Fruit fly (Drosophila melanogaster) whole organism, embryonic: ENCODE measurements around the gene CG42366.

Experiments
- BtbVII ChIP-seq: fragments of 200-800 bp; sonication (Bioruptor generic); optimal IDR thresholded peaks from 3 replicates; lab custom pipeline; 2017; ENCODE audit warnings: missing biosample characterization, mild to moderate bottlenecking, missing genetic modification characterization
- CG10543 ChIP-seq: fragments of 200-800 bp; sonication (Bioruptor generic); optimal IDR thresholded peaks from 3 replicates; lab custom pipeline; 2017; ENCODE audit warnings: missing biosample characterization, mild to moderate bottlenecking, missing genetic modification characterization, moderate library complexity
- CG12104 ChIP-seq: fragments of 200-800 bp; sonication (Bioruptor generic); optimal IDR thresholded peaks from 3 replicates; lab custom pipeline; 2016; ENCODE audit warnings: missing biosample characterization, missing genetic modification characterization
- CG13296 ChIP-seq: fragments of 200-800 bp; sonication (Bioruptor generic); optimal IDR thresholded peaks from 3 replicates; lab custom pipeline; 2018; ENCODE audit warnings: missing biosample characterization, mild to moderate bottlenecking, missing genetic modification characterization
- CG13894 ChIP-seq: fragments of 200-800 bp; sonication (Bioruptor generic); optimal IDR thresholded peaks from 3 replicates; lab custom pipeline; 2018; ENCODE audit warnings: missing biosample characterization, mild to moderate bottlenecking, missing genetic modification characterization, moderate library complexity
- CG15269 ChIP-seq: fragments of 200-800 bp; sonication (Bioruptor generic); optimal IDR thresholded peaks from 2 replicates; lab custom pipeline; 2018; ENCODE audit warnings: missing biosample characterization, mild to moderate bottlenecking, missing genetic modification characterization, moderate library complexity
- CG18011 ChIP-seq: fragments of 200-800 bp; sonication (Bioruptor generic); optimal IDR thresholded peaks from 2 replicates; lab custom pipeline; 2017; ENCODE audit warnings: missing biosample characterization, missing genetic modification characterization, mild to moderate bottlenecking, moderate library complexity, missing genotype
- CG1832 ChIP-seq: fragments of 200-800 bp; sonication (Bioruptor generic); optimal IDR thresholded peaks from 2 replicates; lab custom pipeline; 2017; ENCODE audit warnings: missing biosample characterization, mild to moderate bottlenecking, missing genetic modification characterization, inconsistent platforms
- CG2678 ChIP-seq: fragments of 200-800 bp; sonication (Bioruptor generic); optimal IDR thresholded peaks from 3 replicates; lab custom pipeline; 2019; ENCODE audit warnings: missing biosample characterization, mild to moderate bottlenecking, missing genetic modification characterization, moderate library complexity
- CG2712 ChIP-seq: fragments of 200-800 bp; optimal IDR thresholded peaks from 3 replicates; lab custom pipeline; 2019; ENCODE audit warnings: missing biosample characterization, mild to moderate bottlenecking, missing genetic modification characterization, moderate library complexity
- CG2889 ChIP-seq: fragments of 200-800 bp; sonication (Bioruptor generic); IDR thresholded peaks from 3 replicates; pipeline ENCODE4 v1.3.6; 2022; ENCODE audit warnings: missing biosample characterization, missing genetic modification characterization
- CG34376 ChIP-seq: fragments of 200-800 bp; sonication (Bioruptor generic); optimal IDR thresholded peaks from 2 replicates; lab custom pipeline; 2018; ENCODE audit warnings: missing biosample characterization, mild to moderate bottlenecking, missing genetic modification characterization
- CG9727 ChIP-seq: fragments of 200-800 bp; sonication (Bioruptor generic); optimal IDR thresholded peaks from 3 replicates; lab custom pipeline; 2017; ENCODE audit warnings: missing biosample characterization, mild to moderate bottlenecking, missing genetic modification characterization
- CG9817 ChIP-seq: fragments of 200-800 bp; sonication (Bioruptor generic); optimal IDR thresholded peaks from 2 replicates; lab custom pipeline; 2018; ENCODE audit warnings: missing biosample characterization, mild to moderate bottlenecking, missing genetic modification characterization, moderate library complexity
- ERR ChIP-seq: fragments of 200-800 bp; sonication (Bioruptor generic); optimal IDR thresholded peaks from 2 replicates; lab custom pipeline; 2016; ENCODE audit warnings: missing biosample characterization, missing genetic modification characterization
- Ets65A ChIP-seq: fragments of 200-800 bp; sonication (Bioruptor generic); peaks from one replicate; lab custom pipeline; 2016; ENCODE audit warnings: missing biosample characterization, missing genetic modification characterization
- Fer3 ChIP-seq: fragments of 200-800 bp; sonication (Bioruptor generic); optimal IDR thresholded peaks from 2 replicates; lab custom pipeline; 2018; ENCODE audit warnings: missing biosample characterization, mild to moderate bottlenecking, missing genetic modification characterization, moderate library complexity
- GATAe ChIP-seq: fragments of 200-800 bp; sonication (Bioruptor generic); conservative IDR thresholded peaks from 2 replicates; pipeline ENCODE4 v1.3.6; 2022; ENCODE audit warnings: missing biosample characterization, missing genetic modification characterization
- Gsc ChIP-seq: fragments of 200-800 bp; sonication (Bioruptor generic); IDR thresholded peaks from 2 replicates; pipeline ENCODE4 v1.3.6; 2022; ENCODE audit warnings: missing biosample characterization, missing genetic modification characterization
- Hr51 ChIP-seq, 2 experiments: fragments of 200-800 bp; sonication (Bioruptor generic); optimal IDR thresholded peaks; 2 replicates in 1 of 2; 3 replicates in 1 of 2; lab custom pipeline; 2016 to 2018; ENCODE audit warnings: missing biosample characterization in 2 of 2, missing genetic modification characterization in 2 of 2, mild to moderate bottlenecking in 1 of 2, moderate library complexity in 1 of 2
- Hr78 ChIP-seq, 2 experiments: fragments of 200-800 bp in 1 of 2; fragments of >200 bp in 1 of 2; sonication (Bioruptor generic) in 1 of 2; optimal IDR thresholded peaks; 2 replicates each; lab custom pipeline; 2017 to 2019; ENCODE audit warnings: missing biosample characterization in 2 of 2, missing genetic modification characterization in 2 of 2, mild to moderate bottlenecking in 1 of 2, moderate library complexity in 1 of 2
- Med ChIP-seq: fragments of 200-800 bp; sonication (Bioruptor generic); peaks from one replicate; lab custom pipeline; 2016; ENCODE audit warnings: missing biosample characterization, missing genetic modification characterization, mild to moderate bottlenecking, inconsistent platforms, moderate library complexity
- Pdp1 ChIP-seq, 2 experiments: fragments of 200-800 bp; sonication (Bioruptor generic); optimal IDR thresholded peaks; 3 replicates each; lab custom pipeline; 2016; ENCODE audit warnings: missing biosample characterization in 2 of 2, missing genetic modification characterization in 2 of 2, mild to moderate bottlenecking in 1 of 2, moderate library complexity in 1 of 2
- YL-1 ChIP-seq: fragments of 200-800 bp; sonication (Bioruptor generic); optimal IDR thresholded peaks from 3 replicates; lab custom pipeline; 2017; ENCODE audit warnings: missing biosample characterization, mild to moderate bottlenecking, missing genetic modification characterization
- ap ChIP-seq: fragments of 200-800 bp; sonication (Bioruptor generic); IDR thresholded peaks from 2 replicates; pipeline ENCODE4 v1.3.6; 2022; ENCODE audit warnings: missing biosample characterization, missing genetic modification characterization
- bsh ChIP-seq, 2 experiments: fragments of 200-800 bp; sonication (Bioruptor generic); optimal IDR thresholded peaks; 2 replicates each; lab custom pipeline; 2017 to 2018; ENCODE audit warnings: mild to moderate bottlenecking in 2 of 2, missing biosample characterization in 2 of 2, missing genetic modification characterization in 2 of 2, moderate library complexity in 1 of 2
- chif ChIP-seq, 2 experiments: fragments of 200-800 bp; sonication (Bioruptor generic); optimal IDR thresholded peaks; 3 replicates each; lab custom pipeline; 2016; ENCODE audit warnings: missing biosample characterization in 2 of 2, missing genetic modification characterization in 2 of 2
- chinmo ChIP-seq: fragments of 200-800 bp; sonication (Bioruptor generic); IDR thresholded peaks from 4 replicates; pipeline ENCODE4 v1.3.6; 2022; ENCODE audit warnings: missing biosample characterization, missing genetic modification characterization; ENCODE audit not compliant: partially characterized antibody
- corto ChIP-seq: fragments of 200-800 bp; sonication (Bioruptor generic); optimal IDR thresholded peaks from 2 replicates; lab custom pipeline; 2016; ENCODE audit warnings: missing biosample characterization, mild to moderate bottlenecking, missing genetic modification characterization, moderate library complexity
- crp ChIP-seq, 2 experiments: fragments of 200-800 bp; sonication (Bioruptor generic); optimal IDR thresholded peaks; 2 replicates in 1 of 2; 3 replicates in 1 of 2; lab custom pipeline; 2017; ENCODE audit warnings: missing biosample characterization in 2 of 2, missing genetic modification characterization in 2 of 2, mild to moderate bottlenecking in 1 of 2, moderate library complexity in 1 of 2
- exex ChIP-seq: fragments of 200-800 bp; sonication (Bioruptor generic); optimal IDR thresholded peaks from 4 replicates; lab custom pipeline; 2018; ENCODE audit warnings: missing biosample characterization, mild to moderate bottlenecking, missing genetic modification characterization, moderate library complexity
- grn ChIP-seq: fragments of 200-800 bp; sonication (Bioruptor generic); optimal IDR thresholded peaks from 3 replicates; lab custom pipeline; 2017; ENCODE audit warnings: missing biosample characterization, missing genetic modification characterization
- gro ChIP-seq: fragments of 200-800 bp; sonication (Bioruptor generic); optimal IDR thresholded peaks from 2 replicates; lab custom pipeline; 2016; ENCODE audit warnings: missing biosample characterization, missing genetic modification characterization
- h ChIP-seq: fragments of >200 bp; optimal IDR thresholded peaks from 2 replicates; lab custom pipeline; 2017
- ham ChIP-seq: fragments of 200-800 bp; sonication (Bioruptor generic); IDR thresholded peaks from 2 replicates; pipeline ENCODE4 v1.3.6; 2022; ENCODE audit warnings: missing biosample characterization, missing genetic modification characterization
- hth ChIP-seq: fragments of >200 bp; optimal IDR thresholded peaks from 2 replicates; lab custom pipeline; 2017; ENCODE audit warnings: inconsistent platforms
- jumu ChIP-seq: fragments of 200-800 bp; sonication (Bioruptor generic); optimal IDR thresholded peaks from 3 replicates; lab custom pipeline; 2016; ENCODE audit warnings: missing biosample characterization, missing genetic modification characterization
- ken ChIP-seq: fragments of 200-800 bp; sonication (Bioruptor generic); IDR thresholded peaks from 3 replicates; pipeline ENCODE4 v1.3.6; 2022; ENCODE audit warnings: missing biosample characterization, missing genetic modification characterization
- mirr ChIP-seq: fragments of 200-800 bp; sonication (Bioruptor generic); optimal IDR thresholded peaks from 3 replicates; lab custom pipeline; 2018; ENCODE audit warnings: missing biosample characterization, mild to moderate bottlenecking, missing genetic modification characterization
- nom ChIP-seq: fragments of 200-800 bp; sonication (Bioruptor generic); optimal IDR thresholded peaks from 2 replicates; lab custom pipeline; 2017; ENCODE audit warnings: missing biosample characterization, missing genetic modification characterization, mild to moderate bottlenecking, moderate library complexity, missing genetic modification reagents
- sd ChIP-seq: fragments of 200-800 bp; sonication (Bioruptor generic); optimal IDR thresholded peaks from 3 replicates; lab custom pipeline; 2018; ENCODE audit warnings: missing biosample characterization, mild to moderate bottlenecking, missing genetic modification characterization, moderate library complexity
- sug ChIP-seq: fragments of 200-800 bp; optimal IDR thresholded peaks from 2 replicates; lab custom pipeline; 2019; ENCODE audit warnings: missing biosample characterization, mild to moderate bottlenecking, missing genetic modification characterization, moderate library complexity
- tup ChIP-seq: fragments of 200-800 bp; sonication (Bioruptor generic); optimal IDR thresholded peaks from 2 replicates; lab custom pipeline; 2016; ENCODE audit warnings: missing biosample characterization, mild to moderate bottlenecking, missing genetic modification characterization, moderate library complexity
- yki ChIP-seq: fragments of >200 bp; optimal IDR thresholded peaks from 3 replicates; lab custom pipeline; 2018
- zen ChIP-seq: fragments of 200-800 bp; sonication (Bioruptor generic); optimal IDR thresholded peaks from 3 replicates; lab custom pipeline; 2018; ENCODE audit warnings: missing biosample characterization, mild to moderate bottlenecking, missing genetic modification characterization, moderate library complexity
- zfh2 ChIP-seq: fragments of 200-800 bp; sonication (Bioruptor generic); optimal IDR thresholded peaks from 2 replicates; lab custom pipeline; 2016; ENCODE audit warnings: missing biosample characterization, missing genetic modification characterization

The CG42366 gene

dm6 chr2L:9948520-9948858, 23.5 kb downstream of the CG42366 start:
- TF ChIP-seq Hr78 (GFP tag; optimal IDR thresholded peaks at IDR 0.05; lab: Kevin White, UChicago) (peak in 1 of 2 experiments; percentile 28), CG9817 (no peak), Ets65A (GFP tag; lab: Kevin White, UChicago) (peak; percentile 55), zen (no peak), Fer3 (tag; lab: Kevin White, UChicago) (peak; percentile 16)
- TF ChIP-seq, all 482 proteins: peak for 3

- no peak for TF ChIP-seq YL-1 (GFP tag; lab: Kevin White, UChicago)
- peak; percentile 35 for TF ChIP-seq BtbVII (GFP tag; lab: Kevin White, UChicago)
- TF ChIP-seq ham, result no peak
- TF ChIP-seq Ets65A (GFP tag; lab: Kevin White, UChicago), result no peak
- TF ChIP-seq CG12104 (GFP tag; lab: Kevin White, UChicago), result no peak
- TF ChIP-seq CG34376 (GFP tag; lab: Kevin White, UChicago), result peak; percentile 91
- no peak for TF ChIP-seq yki (lab: Kevin White, UChicago)
- 0 out of 4 replicates have a peak, but pooled peaks have one; percentile 6 for TF ChIP-seq chinmo
- no peak for TF ChIP-seq CG9727 (GFP tag; lab: Kevin White, UChicago)
- peak; percentile 56 for TF ChIP-seq sd (tag; lab: Kevin White, UChicago)
- TF ChIP-seq CG13894 (tag; lab: Kevin White, UChicago), result peak; percentile 25
- TF ChIP-seq ap, result no peak
- TF ChIP-seq CG13296 (GFP tag; lab: Kevin White, UChicago), result peak; percentile 29
- no peak for TF ChIP-seq CG1832 (GFP tag; lab: Kevin White, UChicago)
- peak; percentile 39 for TF ChIP-seq CG10543 (GFP tag; lab: Kevin White, UChicago)
- no peak for TF ChIP-seq Gsc (GFP tag; lab: Robert Waterston, UW)
- TF ChIP-seq Med (GFP tag; lab: Kevin White, UChicago), result peak; percentile 36
- TF ChIP-seq gro, result peak; percentile 4
- peak; percentile 56 for TF ChIP-seq CG18011 (GFP tag; lab: Kevin White, UChicago)
- TF ChIP-seq grn, result peak; percentile 24
- peak in 1 of 2 experiments; percentile 36 for TF ChIP-seq Pdp1 (GFP tag; optimal IDR thresholded peaks at IDR 0.05; lab: Kevin White, UChicago)
- TF ChIP-seq CG15269, result no peak
- no peak for TF ChIP-seq ERR
- TF ChIP-seq tup (GFP tag; lab: Kevin White, UChicago), result no peak
- no peak for TF ChIP-seq zfh2 (GFP tag; lab: Kevin White, UChicago)
- peak; percentile 58 for TF ChIP-seq corto (GFP tag; lab: Kevin White, UChicago)
- peak; percentile 55 for TF ChIP-seq mirr (GFP tag; lab: Kevin White, UChicago)
- TF ChIP-seq CG2678, result peak; percentile 3
- TF ChIP-seq jumu (GFP tag; lab: Kevin White, UChicago), result no peak
- no peak for TF ChIP-seq hth (lab: Kevin White, UChicago)
- TF ChIP-seq chif (GFP tag; optimal IDR thresholded peaks at IDR 0.05; lab: Kevin White, UChicago), result no peak
- TF ChIP-seq bsh (GFP tag; optimal IDR thresholded peaks at IDR 0.05; lab: Kevin White, UChicago), result peak in 1 of 2 experiments; percentile 50
- TF ChIP-seq h (lab: Kevin White, UChicago), result no peak
- peak; percentile 88 for TF ChIP-seq exex (tag; lab: Kevin White, UChicago)
- TF ChIP-seq sug, result peak; percentile 65
- no peak for TF ChIP-seq CG2889 (GFP tag; lab: Robert Waterston, UW)
- peak; percentile 51 for TF ChIP-seq GATAe (GFP tag; lab: Robert Waterston, UW)
- no peak for TF ChIP-seq crp (GFP tag; optimal IDR thresholded peaks at IDR 0.05; lab: Kevin White, UChicago)
- TF ChIP-seq Hr51 (GFP tag; optimal IDR thresholded peaks at IDR 0.05; lab: Kevin White, UChicago), result no peak
- no peak for TF ChIP-seq ken (GFP tag; lab: Robert Waterston, UW)
- TF ChIP-seq CG2712, result no peak
- TF ChIP-seq nom (GFP tag; lab: Kevin White, UChicago), result peak; percentile 60
Measured at dm6 chr2L:9949178-9950062, 24.5 kb downstream of the CG42366 start.
